Worm (Caenorhabditis elegans): ENCODE measurements around the gene C27H5.2.

Gene C27H5.2

DNA sequence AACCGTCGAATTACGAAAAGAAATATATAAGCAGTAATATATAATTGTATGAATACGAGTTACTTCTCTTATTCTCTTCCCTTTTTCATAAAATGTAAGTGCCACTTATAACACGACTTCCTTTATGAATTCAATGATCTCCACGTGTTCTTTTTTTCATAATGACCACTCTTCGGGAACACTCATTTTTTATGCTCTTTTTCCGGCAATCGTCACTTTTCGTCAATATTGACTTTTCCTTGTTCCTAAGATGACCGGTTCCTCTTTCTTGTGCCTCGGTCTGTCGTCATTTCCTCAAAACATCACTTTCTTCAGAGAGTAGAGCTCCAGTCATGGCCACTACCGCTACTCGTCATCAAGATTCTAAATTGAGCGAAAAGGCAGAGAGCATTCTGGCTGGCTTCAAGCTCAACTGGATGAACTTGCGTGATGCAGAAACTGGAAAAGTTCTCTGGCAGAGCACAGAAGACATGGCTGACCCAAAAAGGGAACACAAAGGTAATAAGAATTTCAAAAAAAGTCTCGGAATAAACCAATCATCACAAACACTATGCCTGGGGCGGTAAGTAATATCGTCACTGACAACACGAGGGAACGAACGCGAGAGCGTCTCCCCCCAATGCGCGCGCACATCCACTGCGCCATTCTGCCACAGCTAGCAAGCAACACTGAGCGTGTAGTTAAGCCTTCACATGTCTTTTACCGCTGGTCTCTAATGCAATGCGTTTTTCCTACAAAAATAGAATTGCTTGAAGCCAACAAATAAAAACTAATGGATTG lies 28.3 kb downstream of the C27H5.2 start, which contains the start of gene pdl-1 (continued):
- TF ChIP-seq F55B11.4 (tag; optimal IDR thresholded peaks at IDR 0.05; ENCODE audit: borderline replicate concordance, insufficient read depth) (no peak), ztf-28 (GFP tag; IDR thresholded peaks at IDR 0.05) (peak; percentile 64; the same call in 1 of the 2 replicates), ztf-25 (GFP tag; IDR thresholded peaks at IDR 0.05) (peak; percentile 84; the same call in 1 of the 2 replicates), F23B12.7 (tag; optimal IDR thresholded peaks at IDR 0.05; ENCODE audit: insufficient read depth) (peak; percentile 54), T26A5.8 (tag; optimal IDR thresholded peaks at IDR 0.05) (peak; percentile 79), ceh-27 (GFP tag; optimal IDR thresholded peaks at IDR 0.05) (peak; percentile 83), hsf-1 (GFP tag; IDR thresholded peaks at IDR 0.05) (peak; percentile 50; the same call in 1 of the 2 replicates), attf-3 (GFP tag; conservative IDR thresholded peaks at IDR 0.05) (peak; percentile 71), attf-5 (GFP tag; optimal IDR thresholded peaks at IDR 0.05) (peak; percentile 82), mel-28 (tag; optimal IDR thresholded peaks at IDR 0.05; ENCODE audit: borderline replicate concordance) (peak; percentile 57), lir-1 (GFP tag; conservative IDR thresholded peaks at IDR 0.05) (peak; percentile 71; the same call in 1 of the 2 replicates), sdz-38 (tag; optimal IDR thresholded peaks at IDR 0.05) (no peak), egl-18 (GFP tag; IDR thresholded peaks at IDR 0.05) (0 out of 2 replicates have a peak, but pooled peaks have one; percentile 46), attf-6 (GFP tag; IDR thresholded peaks at IDR 0.05) (no peak; the same call in none of the 2 replicates), lin-54 (GFP tag; optimal IDR thresholded peaks at IDR 0.05) (peak; percentile 78), bed-2 (GFP tag; IDR thresholded peaks at IDR 0.05) (no peak), cebp-2 (GFP tag; IDR thresholded peaks at IDR 0.05) (peak; percentile 95), ceh-58 (GFP tag; IDR thresholded peaks at IDR 0.05) (no peak), T07F8.4 (tag; optimal IDR thresholded peaks at IDR 0.05) (peak; percentile 86), bed-1 (GFP tag; IDR thresholded peaks at IDR 0.05) (peak; percentile 94)

DNA sequence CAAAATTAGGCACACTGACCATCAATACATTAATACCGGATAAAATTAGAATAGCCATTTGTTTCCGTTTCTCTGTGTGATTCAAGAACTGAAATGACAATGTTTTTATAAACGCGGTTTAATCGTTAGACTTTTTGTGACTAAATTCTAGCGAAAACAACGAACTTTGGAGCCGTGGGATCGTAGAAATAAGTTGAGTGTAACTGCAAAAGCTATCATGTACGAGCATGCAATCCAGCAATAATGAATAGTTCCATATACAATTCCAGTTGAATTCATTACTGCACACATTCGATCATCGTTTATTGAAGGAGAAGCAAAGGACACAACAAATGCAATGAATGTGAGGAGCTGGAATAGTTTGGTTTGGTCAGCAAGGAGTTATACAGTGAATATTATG lies 30.7 kb downstream of the C27H5.2 start:
- TF ChIP-seq hsf-1 (GFP tag; IDR thresholded peaks at IDR 0.05) (no peak), F52B5.7 (tag; optimal IDR thresholded peaks at IDR 0.05) (no peak), mxl-1 (tag; optimal IDR thresholded peaks at IDR 0.05) (no peak), Y95B8A.8 (GFP tag; IDR thresholded peaks at IDR 0.05) (no peak), dox-1 (GFP tag; IDR thresholded peaks at IDR 0.05) (no peak), rpc-1 (optimal IDR thresholded peaks at IDR 0.05) (no peak), rpc-1 (tag; optimal IDR thresholded peaks at IDR 0.05) (no peak), Y67H2A.10 (GFP tag; conservative IDR thresholded peaks at IDR 0.05) (no peak), ceh-27 (GFP tag; optimal IDR thresholded peaks at IDR 0.05) (no peak), sdz-38 (tag; optimal IDR thresholded peaks at IDR 0.05) (no peak), ztf-25 (GFP tag; IDR thresholded peaks at IDR 0.05) (no peak), F39B2.1 (GFP tag; IDR thresholded peaks at IDR 0.05) (no peak), lsl-1 (GFP tag; optimal IDR thresholded peaks at IDR 0.05) (no peak)

DNA sequence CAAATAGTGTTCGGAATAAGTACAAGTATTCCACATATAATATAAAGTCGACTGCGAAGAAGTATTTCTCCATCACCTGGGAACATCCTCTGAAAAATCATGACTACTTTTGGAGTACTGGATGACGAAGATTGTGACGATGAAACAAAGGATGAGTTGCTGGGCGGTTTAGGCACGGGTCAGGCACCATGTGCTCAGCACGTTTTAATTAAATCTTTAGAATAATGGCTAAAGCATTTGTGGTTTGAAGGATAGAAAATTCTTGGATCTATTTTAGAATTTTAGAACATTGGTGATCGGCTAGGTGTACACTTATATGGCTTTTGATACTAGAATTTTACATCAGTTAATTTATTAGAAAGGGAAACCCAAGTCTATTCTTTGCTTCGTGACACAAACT lies 31.7 kb downstream of the C27H5.2 start, which contains the start of gene C27H5.6:
TSS of gene C27H5.6 (minus strand) at position 101 of the 400 bp plus-strand sequence.
- TF ChIP-seq zim-3 (tag; optimal IDR thresholded peaks at IDR 0.05) = no peak
- TF ChIP-seq lir-1 (GFP tag; conservative IDR thresholded peaks at IDR 0.05) = no peak
- TF ChIP-seq C17E4.6 (GFP tag; IDR thresholded peaks at IDR 0.05) = no peak
- TF ChIP-seq sptf-2 (GFP tag; optimal IDR thresholded peaks at IDR 0.05) = no peak
- no peak for TF ChIP-seq zfh-2 (GFP tag; conservative IDR thresholded peaks at IDR 0.05)
- no peak for TF ChIP-seq F22D6.2 (tag; optimal IDR thresholded peaks at IDR 0.05)
- no peak for TF ChIP-seq cebp-2 (GFP tag; IDR thresholded peaks at IDR 0.05)
- TF ChIP-seq ztf-22 (GFP tag; optimal IDR thresholded peaks at IDR 0.05) = no peak
- TF ChIP-seq aptf-2 (GFP tag; conservative IDR thresholded peaks at IDR 0.05) = no peak
- no peak for TF ChIP-seq B0261.1 (tag; optimal IDR thresholded peaks at IDR 0.05)
- TF ChIP-seq hmg-1.2 (GFP tag; IDR thresholded peaks at IDR 0.05) = no peak
- TF ChIP-seq attf-5 (GFP tag; optimal IDR thresholded peaks at IDR 0.05) = no peak
- no peak for TF ChIP-seq let-607 (tag; optimal IDR thresholded peaks at IDR 0.05)
- no peak for TF ChIP-seq F37B4.10 (GFP tag; IDR thresholded peaks at IDR 0.05)
- no peak for TF ChIP-seq hmg-20 (GFP tag; IDR thresholded peaks at IDR 0.05)
- TF ChIP-seq F57C9.4 (tag; optimal IDR thresholded peaks at IDR 0.05) = no peak
- TF ChIP-seq K12H6.12 (tag; optimal IDR thresholded peaks at IDR 0.05) = no peak
- no peak for TF ChIP-seq hsf-1 (GFP tag; IDR thresholded peaks at IDR 0.05)
- no peak for TF ChIP-seq ets-4 (GFP tag; optimal IDR thresholded peaks at IDR 0.05)
- no peak for TF ChIP-seq sea-2 (GFP tag; IDR thresholded peaks at IDR 0.05)

Measured in whole organism, young adult.